Fruit fly (Drosophila melanogaster): ENCODE measurements around the gene SWIP.
A peak's percentile ranks its signal among the peaks of the same experiment; 100 is the strongest.

The SWIP gene

dm6 chrX:16320197-16320921 is 6.8 kb downstream of the SWIP start, which contains the start of gene Cyp1 (continued):
- peak; percentile 54 for TF ChIP-seq CG2120 (GFP tag; optimal IDR thresholded peaks at IDR 0.05)
- TF ChIP-seq CG2875 (GFP tag; optimal IDR thresholded peaks at IDR 0.05) = no peak
- TF ChIP-seq Xrp1 (GFP tag; IDR thresholded peaks at IDR 0.05) = peak; percentile 44; the same call in 1 of the 2 replicates
- TF ChIP-seq sqz (GFP tag; optimal IDR thresholded peaks at IDR 0.05) = no peak
- TF ChIP-seq sna (GFP tag; IDR thresholded peaks at IDR 0.05; ENCODE audit: partially characterized antibody) = peak; percentile 49; the same call in 1 of the 2 replicates
- TF ChIP-seq fd3F (GFP tag; optimal IDR thresholded peaks at IDR 0.05) = peak; percentile 9
- TF ChIP-seq Bdp1 (GFP tag; optimal IDR thresholded peaks at IDR 0.05) = no peak
- TF ChIP-seq CG15269 (tag; optimal IDR thresholded peaks at IDR 0.05) = peak; percentile 35
- TF ChIP-seq Lim3 (GFP tag; IDR thresholded peaks at IDR 0.05) = no peak
- TF ChIP-seq esg (GFP tag; conservative IDR thresholded peaks at IDR 0.05) = no peak; the same call in 1 of the 2 replicates
- no peak for TF ChIP-seq NK7.1 (GFP tag; optimal IDR thresholded peaks at IDR 0.05)
- 0 out of 3 replicates have a peak, but pooled peaks have one; percentile 29 for TF ChIP-seq otp (GFP tag; IDR thresholded peaks at IDR 0.05)
- no peak for TF ChIP-seq gem (tag; optimal IDR thresholded peaks at IDR 0.05)
- TF ChIP-seq exex (tag; optimal IDR thresholded peaks at IDR 0.05) = no peak
- TF ChIP-seq CG4360 (GFP tag; IDR thresholded peaks at IDR 0.05) = peak; percentile 46; the same call in 1 of the 2 replicates
- TF ChIP-seq CG10959 (GFP tag; IDR thresholded peaks at IDR 0.05) = no peak
- TF ChIP-seq knrl (GFP tag; IDR thresholded peaks at IDR 0.05; ENCODE audit: partially characterized antibody) = peak; percentile 79
- TF ChIP-seq CG6791 (GFP tag; IDR thresholded peaks at IDR 0.05; ENCODE audit: partially characterized antibody) = peak; percentile 85
- peak; percentile 38 for TF ChIP-seq CG13894 (tag; optimal IDR thresholded peaks at IDR 0.05)
- TF ChIP-seq gfzf (GFP tag; optimal IDR thresholded peaks at IDR 0.05) = peak; percentile 28
- peak; percentile 77 for TF ChIP-seq CG13287 (GFP tag; IDR thresholded peaks at IDR 0.05; ENCODE audit: partially characterized antibody)
- no peak for TF ChIP-seq wor (GFP tag; IDR thresholded peaks at IDR 0.05)
- TF ChIP-seq ranshi (GFP tag; IDR thresholded peaks at IDR 0.05) = peak; percentile 63
- TF ChIP-seq Bteb2 (GFP tag; optimal IDR thresholded peaks at IDR 0.05) = no peak
- no peak for TF ChIP-seq TFAM (GFP tag; optimal IDR thresholded peaks at IDR 0.05)
- peak; percentile 74 for TF ChIP-seq CG15479 (GFP tag; optimal IDR thresholded peaks at IDR 0.05)
- TF ChIP-seq Adf1 (GFP tag; IDR thresholded peaks at IDR 0.05) = peak; percentile 88
- TF ChIP-seq CG3995 (GFP tag; optimal IDR thresholded peaks at IDR 0.05) = peak; percentile 95
- TF ChIP-seq tup (GFP tag; optimal IDR thresholded peaks at IDR 0.05) = peak; percentile 19
- peak; percentile 52 for TF ChIP-seq MBD-R2 (GFP tag; IDR thresholded peaks at IDR 0.05)
- TF ChIP-seq jigr1 (GFP tag; IDR thresholded peaks at IDR 0.05) = 0 out of 3 replicates have a peak, but pooled peaks have one; percentile 40
- TF ChIP-seq Awh (GFP tag; IDR thresholded peaks at IDR 0.05) = 0 out of 2 replicates have a peak, but pooled peaks have one; percentile 33
- no peak for TF ChIP-seq ro (GFP tag; IDR thresholded peaks at IDR 0.05)
- TF ChIP-seq CG43689 (GFP tag; IDR thresholded peaks at IDR 0.05) = no peak
- peak; percentile 60 for TF ChIP-seq E2f1 (GFP tag; IDR thresholded peaks at IDR 0.05)
- TF ChIP-seq PHDP (tag; optimal IDR thresholded peaks at IDR 0.05) = peak; percentile 4
- no peak; the same call in none of the 2 replicates for TF ChIP-seq CG32532 (GFP tag; IDR thresholded peaks at IDR 0.05)
- peak; percentile 11 for TF ChIP-seq ind (GFP tag; optimal IDR thresholded peaks at IDR 0.05)
- TF ChIP-seq yki (optimal IDR thresholded peaks at IDR 0.05) = no peak
- no peak for TF ChIP-seq sima (GFP tag; optimal IDR thresholded peaks at IDR 0.05)
- peak; percentile 10 for TF ChIP-seq NC2β (GFP tag; optimal IDR thresholded peaks at IDR 0.05)
- TF ChIP-seq Kr (GFP tag; optimal IDR thresholded peaks at IDR 0.05) = no peak
- no peak for TF ChIP-seq CG11085 (GFP tag; IDR thresholded peaks at IDR 0.05)
- peak; percentile 38 for TF ChIP-seq trem (tag; optimal IDR thresholded peaks at IDR 0.05)
- peak; percentile 41 for TF ChIP-seq stwl (tag; optimal IDR thresholded peaks at IDR 0.05)
- TF ChIP-seq CG4707 (GFP tag; optimal IDR thresholded peaks at IDR 0.05) = no peak
- TF ChIP-seq tin (GFP tag; optimal IDR thresholded peaks at IDR 0.05) = peak; percentile 3
- peak; percentile 74 for TF ChIP-seq Rfx (GFP tag; IDR thresholded peaks at IDR 0.05)
- TF ChIP-seq amos (GFP tag; IDR thresholded peaks at IDR 0.05; ENCODE audit: partially characterized antibody) = peak; percentile 90
- TF ChIP-seq Spps (tag; optimal IDR thresholded peaks at IDR 0.05) = no peak
